Worm (Caenorhabditis elegans): ENCODE measurements around the gene arcp-1.

Gene arcp-1

DNA sequence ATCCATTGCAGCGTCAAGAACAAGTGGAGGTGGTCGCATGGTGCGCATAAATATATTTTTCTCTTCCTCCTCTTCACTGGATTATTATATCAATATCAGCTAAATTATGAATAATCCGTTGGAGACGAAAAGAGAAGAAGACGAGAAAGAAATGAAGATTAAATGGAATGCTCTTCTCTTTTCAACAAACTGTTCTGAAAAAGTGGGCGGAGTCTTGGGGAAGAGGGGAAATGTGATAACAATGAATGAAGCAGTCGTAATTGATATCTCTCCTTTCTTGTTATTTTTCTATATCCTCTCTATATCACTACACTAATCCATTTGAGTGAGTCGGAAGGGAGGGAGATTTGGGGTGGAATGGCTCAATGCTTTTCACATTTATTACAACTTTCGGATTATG, at the start of gene arcp-1:
Gene arcp-1, minus strand, starts transcription at position 101 of the 400 bp plus-strand sequence.
- TF ChIP-seq aha-1 (tag) (peak; percentile 57), ztf-7 (tag; optimal IDR thresholded peaks at IDR 0.05) (no peak), nhr-28 (tag; optimal IDR thresholded peaks at IDR 0.05) (no peak), R02D3.7 (tag; optimal IDR thresholded peaks at IDR 0.05) (no peak), nhr-237 (tag; optimal IDR thresholded peaks at IDR 0.05) (no peak), hmg-1.1 (GFP tag; IDR thresholded peaks at IDR 0.05) (no peak), set-16 (GFP tag; IDR thresholded peaks at IDR 0.05) (no peak)

ce11 chrIII:3809008-3809407, 49.8 kb upstream of the arcp-1 start, which contains the start of gene toh-1:
toh-1 (minus strand) TSS chrIII:3809030.
- TF ChIP-seq nhr-25 (tag; optimal IDR thresholded peaks at IDR 0.05; ENCODE audit: borderline replicate concordance, insufficient read depth) (peak; percentile 67), aha-1 (tag) (peak; percentile 59), Y105C5A.15 (GFP tag; IDR thresholded peaks at IDR 0.05) (no peak), dmd-8 (GFP tag; IDR thresholded peaks at IDR 0.05) (no peak), pha-4 (GFP tag; IDR thresholded peaks at IDR 0.05) (no peak), pha-4 (tag; optimal IDR thresholded peaks at IDR 0.05) (no peak), snpc-1.2 (GFP tag; IDR thresholded peaks at IDR 0.05) (no peak), ceh-32 (tag; optimal IDR thresholded peaks at IDR 0.05; ENCODE audit: poor library complexity) (no peak), php-3 (GFP tag; IDR thresholded peaks at IDR 0.05) (no peak), madf-9 (GFP tag; conservative IDR thresholded peaks at IDR 0.05) (no peak), mes-2 (tag; optimal IDR thresholded peaks at IDR 0.05; ENCODE audit: poor library complexity, severe bottlenecking) (peak; percentile 3), vab-7 (GFP tag; IDR thresholded peaks at IDR 0.05) (no peak), Y48G9A.11 (GFP tag; IDR thresholded peaks at IDR 0.05) (no peak), spr-1 (tag; optimal IDR thresholded peaks at IDR 0.05) (no peak), mdl-1 (tag; optimal IDR thresholded peaks at IDR 0.05) (peak in 1 of 2 experiments; percentile 35), jun-1 (tag; optimal IDR thresholded peaks at IDR 0.05) (peak; percentile 61), zfp-3 (GFP tag; conservative IDR thresholded peaks at IDR 0.05) (no peak), nhr-41 (GFP tag; IDR thresholded peaks at IDR 0.05) (no peak), dmd-6 (GFP tag; IDR thresholded peaks at IDR 0.05) (no peak), spr-3 (GFP tag; optimal IDR thresholded peaks at IDR 0.05) (no peak), zip-11 (GFP tag; IDR thresholded peaks at IDR 0.05) (no peak)

- TF ChIP-seq nhr-10 (tag; optimal IDR thresholded peaks at IDR 0.05) (no peak), lir-3 (tag; optimal IDR thresholded peaks at IDR 0.05) (no peak), hlh-11 (tag; optimal IDR thresholded peaks at IDR 0.05) (peak; percentile 7), fos-1 (tag; optimal IDR thresholded peaks at IDR 0.05) (no peak), ZK337.2 (GFP tag; IDR thresholded peaks at IDR 0.05) (no peak), cey-2 (tag; optimal IDR thresholded peaks at IDR 0.05; ENCODE audit: borderline replicate concordance, insufficient read depth) (no peak), nhr-48 (tag; optimal IDR thresholded peaks at IDR 0.05) (no peak), sdz-12 (GFP tag; optimal IDR thresholded peaks at IDR 0.05) (no peak)
These were observed 48.4 kb upstream of the arcp-1 start for ce11 chrIII:3807590-3807989.

- TF ChIP-seq gei-8 (GFP tag; optimal IDR thresholded peaks at IDR 0.05) (no peak), aha-1 (tag) (peak; percentile 95)
These were observed 47.7 kb upstream of the arcp-1 start for ce11 chrIII:3806883-3807282.

All from whole organism, L4 larva.